Worm (Caenorhabditis elegans) whole organism, late embryonic: ENCODE measurements around the gene daf-6.

Source experiments
- C08G9.2 ChIP-seq: sonication (generic microtip); optimal IDR thresholded peaks from 2 replicates; lab custom pipeline; 2016; ENCODE audit warnings: mild to moderate bottlenecking, missing genetic modification characterization, moderate library complexity, missing compliant biosample characterization
- C38D4.7 ChIP-seq: fragments of 200-800 bp; sonication (Bioruptor generic); optimal IDR thresholded peaks from 2 replicates; lab custom pipeline; 2018; ENCODE audit warnings: mild to moderate bottlenecking, missing genetic modification characterization, moderate library complexity, missing compliant biosample characterization
- F13H6.1 ChIP-seq: sonication (generic microtip); optimal IDR thresholded peaks from 2 replicates; lab custom pipeline; 2016; ENCODE audit warnings: missing genetic modification characterization, missing compliant biosample characterization
- K09A11.1 ChIP-seq: sonication (generic microtip); optimal IDR thresholded peaks from 2 replicates; lab custom pipeline; 2017; ENCODE audit warnings: antibody characterized with exemption, mild to moderate bottlenecking, missing genetic modification characterization, missing compliant biosample characterization; ENCODE audit not compliant: insufficient read depth
- T23F11.4 ChIP-seq: fragments of 200-800 bp; sonication (Bioruptor generic); optimal IDR thresholded peaks from 2 replicates; lab custom pipeline; 2018; ENCODE audit warnings: mild to moderate bottlenecking, missing genetic modification characterization, missing compliant biosample characterization
- Y22D7AL.16 ChIP-seq: sonication (generic microtip); optimal IDR thresholded peaks from 2 replicates; lab custom pipeline; 2016; ENCODE audit warnings: missing genetic modification characterization, missing compliant biosample characterization
- ama-1 ChIP-seq: fragments of 150-350 bp; optimal IDR thresholded peaks from 2 replicates; lab custom pipeline; 2014
- ceh-18 ChIP-seq: sonication (generic microtip); optimal IDR thresholded peaks from 2 replicates; lab custom pipeline; 2016; ENCODE audit warnings: missing genetic modification characterization, missing compliant biosample characterization
- ceh-24 ChIP-seq: sonication (generic microtip); optimal IDR thresholded peaks from 2 replicates; lab custom pipeline; 2016; ENCODE audit warnings: mild to moderate bottlenecking, missing genetic modification characterization, missing compliant biosample characterization
- ceh-30 ChIP-seq: fragments of 150-350 bp; optimal IDR thresholded peaks from 2 replicates; lab custom pipeline; 2014; ENCODE audit warnings: missing biosample characterization, missing genetic modification characterization
- ceh-31 ChIP-seq: sonication (generic microtip); optimal IDR thresholded peaks from 2 replicates; lab custom pipeline; 2016; ENCODE audit warnings: missing genetic modification characterization, missing compliant biosample characterization
- ceh-34 ChIP-seq: sonication (generic microtip); optimal IDR thresholded peaks from 2 replicates; lab custom pipeline; 2016; ENCODE audit warnings: mild to moderate bottlenecking, missing genetic modification characterization, missing compliant biosample characterization
- ceh-6 ChIP-seq: fragments of 200-800 bp; sonication (Bioruptor generic); optimal IDR thresholded peaks from 2 replicates; lab custom pipeline; 2018; ENCODE audit warnings: mild to moderate bottlenecking, missing genetic modification characterization, missing compliant biosample characterization
- eyg-1 ChIP-seq: sonication (generic microtip); optimal IDR thresholded peaks from 2 replicates; lab custom pipeline; 2016; ENCODE audit warnings: missing genotype, missing genetic modification characterization, missing compliant biosample characterization
- fax-1 ChIP-seq: sonication (generic microtip); optimal IDR thresholded peaks from 2 replicates; lab custom pipeline; 2016; ENCODE audit warnings: missing genotype, missing genetic modification characterization, missing compliant biosample characterization
- gmeb-2 ChIP-seq: sonication (generic microtip); optimal IDR thresholded peaks from 2 replicates; lab custom pipeline; 2016; ENCODE audit warnings: missing genetic modification characterization, inconsistent platforms, missing compliant biosample characterization
- hlh-15 ChIP-seq: sonication (generic microtip); optimal IDR thresholded peaks from 2 replicates; lab custom pipeline; 2016; ENCODE audit warnings: missing genetic modification characterization, missing compliant biosample characterization
- hlh-8 ChIP-seq: sonication (generic microtip); optimal IDR thresholded peaks from 2 replicates; lab custom pipeline; 2016; ENCODE audit warnings: missing genotype, missing genetic modification characterization, missing compliant biosample characterization
- mec-3 ChIP-seq: sonication (generic microtip); optimal IDR thresholded peaks from 2 replicates; lab custom pipeline; 2016; ENCODE audit warnings: borderline replicate concordance, missing genetic modification characterization, missing compliant biosample characterization
- nhr-11 ChIP-seq: fragments of 150-350 bp; optimal IDR thresholded peaks from 2 replicates; lab custom pipeline; 2014; ENCODE audit warnings: missing biosample characterization, missing genetic modification characterization
- npax-4 ChIP-seq: sonication (generic microtip); optimal IDR thresholded peaks from 2 replicates; lab custom pipeline; 2016; ENCODE audit warnings: missing genetic modification characterization, missing compliant biosample characterization
- odd-2 ChIP-seq: sonication (generic microtip); optimal IDR thresholded peaks from 2 replicates; lab custom pipeline; 2017; ENCODE audit warnings: antibody characterized with exemption, mild to moderate bottlenecking, missing genetic modification characterization, missing compliant biosample characterization
- pat-9 ChIP-seq: fragments of 200-800 bp; sonication (Bioruptor generic); optimal IDR thresholded peaks from 2 replicates; lab custom pipeline; 2018; ENCODE audit warnings: mild to moderate bottlenecking, missing genetic modification characterization, moderate library complexity, missing compliant biosample characterization
- pax-1 ChIP-seq: fragments of 150-350 bp; optimal IDR thresholded peaks from 2 replicates; lab custom pipeline; 2014; ENCODE audit warnings: missing biosample characterization, missing genetic modification characterization
- pha-2 ChIP-seq: sonication (generic microtip); optimal IDR thresholded peaks from 2 replicates; lab custom pipeline; 2017; ENCODE audit warnings: mild to moderate bottlenecking, missing genetic modification characterization, missing compliant biosample characterization
- pha-4 ChIP-seq: fragments of 150-350 bp; optimal IDR thresholded peaks from 2 replicates; lab custom pipeline; 2018; ENCODE audit warnings: missing biosample characterization, missing genetic modification reagents, missing genetic modification characterization
- pqm-1 ChIP-seq: sonication (generic microtip); optimal IDR thresholded peaks from 2 replicates; lab custom pipeline; 2016; ENCODE audit warnings: missing genetic modification characterization, missing compliant biosample characterization
- pros-1 ChIP-seq: fragments of 150-350 bp; optimal IDR thresholded peaks from 2 replicates; lab custom pipeline; 2014; ENCODE audit warnings: missing biosample characterization, missing genetic modification reagents, missing genetic modification characterization
- ref-2 ChIP-seq: sonication (generic microtip); optimal IDR thresholded peaks from 2 replicates; lab custom pipeline; 2016; ENCODE audit warnings: missing genetic modification characterization, missing compliant biosample characterization
- rnt-1 ChIP-seq: sonication (generic microtip); optimal IDR thresholded peaks from 2 replicates; lab custom pipeline; 2016; ENCODE audit warnings: missing genetic modification characterization, missing compliant biosample characterization
- sdc-2 ChIP-seq: sonication (generic microtip); optimal IDR thresholded peaks from 2 replicates; lab custom pipeline; 2016; ENCODE audit warnings: missing genotype, missing genetic modification characterization, missing compliant biosample characterization
- sox-4 ChIP-seq: sonication (generic microtip); optimal IDR thresholded peaks from 2 replicates; lab custom pipeline; 2017; ENCODE audit warnings: mild to moderate bottlenecking, missing genetic modification characterization, inconsistent platforms, missing compliant biosample characterization
- syd-9 ChIP-seq: sonication (generic microtip); optimal IDR thresholded peaks from 2 replicates; lab custom pipeline; 2016; ENCODE audit warnings: mild to moderate bottlenecking, missing genetic modification characterization, moderate library complexity, missing compliant biosample characterization
- ttx-3 ChIP-seq: sonication (generic microtip); optimal IDR thresholded peaks from 2 replicates; lab custom pipeline; 2016; ENCODE audit warnings: missing genetic modification reagents, missing genetic modification characterization, missing compliant biosample characterization
- unc-3 ChIP-seq, 2 experiments: fragments of 200-800 bp in 1 of 2; sonication (Bioruptor generic) in 1 of 2; sonication (generic microtip) in 1 of 2; conservative IDR thresholded peaks in 1 of 2; optimal IDR thresholded peaks in 1 of 2; 2 replicates each; pipeline versions ENCODE4 v1.3.6 to Lab custom; 2016 to 2022; ENCODE audit warnings: missing compliant biosample characterization in 2 of 2, missing genetic modification characterization in 2 of 2, missing genetic modification reagents in 1 of 2
- unc-42 ChIP-seq: sonication (generic microtip); optimal IDR thresholded peaks from 2 replicates; lab custom pipeline; 2016; ENCODE audit warnings: missing genotype, missing genetic modification characterization, missing compliant biosample characterization
- unc-86 ChIP-seq: sonication (generic microtip); optimal IDR thresholded peaks from 2 replicates; lab custom pipeline; 2016; ENCODE audit warnings: missing genetic modification characterization, missing compliant biosample characterization
- zip-5 ChIP-seq: sonication (generic microtip); optimal IDR thresholded peaks from 2 replicates; lab custom pipeline; 2016; ENCODE audit warnings: missing genetic modification characterization, missing compliant biosample characterization

The daf-6 gene

ce11 chrX:14871780-14872179 is 16.5 kb upstream of the daf-6 start, which contains the start of gene F31F6.2:
F31F6.2 (minus strand) TSS chrX:14871880.
- TF ChIP-seq hlh-15: no peak
- TF ChIP-seq K09A11.1 (tag; lab: Kevin White, UChicago): no peak
- TF ChIP-seq zip-5 (tag; lab: Kevin White, UChicago): no peak
- TF ChIP-seq ceh-6: no peak
- TF ChIP-seq F13H6.1 (tag; lab: Kevin White, UChicago): no peak
- no peak for TF ChIP-seq eyg-1 (tag; lab: Kevin White, UChicago)
- no peak for TF ChIP-seq C08G9.2 (tag; lab: Kevin White, UChicago)
- TF ChIP-seq C38D4.7: no peak
- TF ChIP-seq fax-1 (tag; lab: Kevin White, UChicago): no peak
- no peak for TF ChIP-seq sox-4 (tag; lab: Kevin White, UChicago)
- no peak for TF ChIP-seq mec-3 (tag; lab: Kevin White, UChicago)
- TF ChIP-seq npax-4 (tag; lab: Kevin White, UChicago): no peak
- TF ChIP-seq pqm-1 (tag; lab: Kevin White, UChicago): no peak
- no peak for TF ChIP-seq hlh-8
- TF ChIP-seq ceh-31: no peak
- no peak for TF ChIP-seq gmeb-2 (tag; lab: Kevin White, UChicago)
- no peak for TF ChIP-seq sdc-2

- TF ChIP-seq fax-1 (tag; lab: Kevin White, UChicago) (no peak), syd-9 (tag; lab: Kevin White, UChicago) (no peak), pros-1 (no peak), pha-4 (no peak), ama-1 (no peak), C38D4.7 (no peak), ceh-24 (tag; lab: Kevin White, UChicago) (no peak), ceh-30 (tag; lab: Kevin White, UChicago) (no peak), hlh-15 (no peak), eyg-1 (tag; lab: Kevin White, UChicago) (no peak), ref-2 (tag; lab: Kevin White, UChicago) (no peak), T23F11.4 (no peak), ttx-3 (no peak), rnt-1 (tag; lab: Kevin White, UChicago) (no peak), sdc-2 (no peak), unc-86 (no peak), odd-2 (tag; lab: Kevin White, UChicago) (no peak)
These were observed 15.3 kb upstream of the daf-6 start, which contains the start of gene F31F6.3 for ce11 chrX:14872817-14873469. F31F6.3 (minus strand) TSS chrX:14872867.

ce11 chrX:14875668-14876067 is 12.6 kb upstream of the daf-6 start, which contains the start of gene sssh-1:
sssh-1 (plus strand) TSS chrX:14875968.
- TF ChIP-seq unc-3 (GFP tag; conservative IDR thresholded peaks at IDR 0.05; lab: Robert Waterston, UW) (no peak), unc-3 (tag; optimal IDR thresholded peaks at IDR 0.05; lab: Kevin White, UChicago) (no peak), pha-2 (tag; lab: Kevin White, UChicago) (no peak), Y22D7AL.16 (no peak), unc-42 (tag; lab: Kevin White, UChicago) (no peak), pax-1 (no peak), ceh-6 (no peak), odd-2 (tag; lab: Kevin White, UChicago) (no peak), ref-2 (tag; lab: Kevin White, UChicago) (no peak), sdc-2 (no peak), fax-1 (tag; lab: Kevin White, UChicago) (no peak), nhr-11 (tag; lab: Kevin White, UChicago) (no peak), ceh-18 (tag; lab: Kevin White, UChicago) (no peak), ttx-3 (no peak), C08G9.2 (tag; lab: Kevin White, UChicago) (no peak), ceh-34 (tag; lab: Kevin White, UChicago) (no peak), pros-1 (no peak), pat-9 (tag; lab: Kevin White, UChicago) (no peak)
